Fruit fly (Drosophila melanogaster) whole organism, embryonic: ENCODE data around the gene CG5928.

Experiments used
- B-H1 ChIP-seq: fragments of 200-800 bp; sonication (Bioruptor generic); IDR thresholded peaks from 3 replicates; pipeline ENCODE4 v1.3.6; 2022; ENCODE audit warnings: missing biosample characterization, missing genetic modification characterization
- B-H2 ChIP-seq: fragments of 200-800 bp; sonication (Bioruptor generic); optimal IDR thresholded peaks from 2 replicates; lab custom pipeline; 2018; ENCODE audit warnings: missing biosample characterization, mild to moderate bottlenecking, missing genetic modification characterization
- Bgb ChIP-seq: fragments of 200-800 bp; sonication (Bioruptor generic); IDR thresholded peaks from 2 replicates; pipeline ENCODE4 v1.3.6; 2022; ENCODE audit warnings: missing biosample characterization, missing genetic modification characterization; ENCODE audit not compliant: partially characterized antibody
- CG10274 ChIP-seq: fragments of 200-800 bp; sonication (Bioruptor generic); optimal IDR thresholded peaks from 3 replicates; lab custom pipeline; 2017; ENCODE audit warnings: missing biosample characterization, mild to moderate bottlenecking, missing genetic modification characterization
- CG10654 ChIP-seq: fragments of 200-800 bp; sonication (Bioruptor generic); optimal IDR thresholded peaks from 2 replicates; lab custom pipeline; 2016; ENCODE audit warnings: missing biosample characterization, missing genetic modification characterization
- CG11093 ChIP-seq: fragments of 200-800 bp; sonication (Bioruptor generic); IDR thresholded peaks from 3 replicates; pipeline ENCODE4 v1.3.6; 2022; ENCODE audit warnings: missing biosample characterization, missing genetic modification characterization
- CG11723 ChIP-seq: fragments of 200-800 bp; sonication (Bioruptor generic); optimal IDR thresholded peaks from 2 replicates; lab custom pipeline; 2017; ENCODE audit warnings: missing biosample characterization, mild to moderate bottlenecking, missing genetic modification characterization
- CG12236 ChIP-seq: fragments of 200-800 bp; sonication (Bioruptor generic); optimal IDR thresholded peaks from 2 replicates; lab custom pipeline; 2016; ENCODE audit warnings: missing biosample characterization, missing genetic modification characterization
- CG17186 ChIP-seq: fragments of 200-800 bp; sonication (Bioruptor generic); optimal IDR thresholded peaks from 3 replicates; lab custom pipeline; 2017; ENCODE audit warnings: missing biosample characterization, missing genetic modification reagents, missing genetic modification characterization
- CG30431 ChIP-seq: fragments of 200-800 bp; sonication (Bioruptor generic); optimal IDR thresholded peaks from 2 replicates; lab custom pipeline; 2017; ENCODE audit warnings: missing biosample characterization, missing genetic modification characterization
- CG34422 ChIP-seq: fragments of 200-800 bp; sonication (Bioruptor generic); IDR thresholded peaks from 3 replicates; pipeline ENCODE4 v1.3.6; 2022; ENCODE audit warnings: missing biosample characterization, missing genetic modification characterization
- CG3847 ChIP-seq: fragments of 200-800 bp; sonication (Bioruptor generic); IDR thresholded peaks from 2 replicates; pipeline ENCODE4 v1.3.6; 2022; ENCODE audit warnings: missing biosample characterization, missing genetic modification characterization
- CG4404 ChIP-seq: fragments of 200-800 bp; sonication (Bioruptor generic); IDR thresholded peaks from 2 replicates; pipeline ENCODE4 v1.3.6; 2022; ENCODE audit warnings: missing biosample characterization, missing genetic modification characterization
- CG4424 ChIP-seq: fragments of 200-800 bp; sonication (Bioruptor generic); optimal IDR thresholded peaks from 3 replicates; lab custom pipeline; 2016; ENCODE audit warnings: missing biosample characterization, missing genetic modification characterization
- CG6689 ChIP-seq: fragments of 200-800 bp; sonication (Bioruptor generic); IDR thresholded peaks from 2 replicates; pipeline ENCODE4 v1.3.6; 2022; ENCODE audit warnings: missing biosample characterization, missing genetic modification characterization
- CG6854 ChIP-seq: fragments of 200-800 bp; sonication (Bioruptor generic); optimal IDR thresholded peaks from 3 replicates; lab custom pipeline; 2017; ENCODE audit warnings: missing biosample characterization, mild to moderate bottlenecking, missing genetic modification characterization
- CG7786 ChIP-seq: fragments of 200-800 bp; sonication (Bioruptor generic); optimal IDR thresholded peaks from 2 replicates; lab custom pipeline; 2016; ENCODE audit warnings: missing biosample characterization, missing genetic modification characterization
- CG7963 ChIP-seq: fragments of 200-800 bp; sonication (Bioruptor generic); IDR thresholded peaks from 3 replicates; pipeline ENCODE4 v1.3.6; 2022; ENCODE audit warnings: missing biosample characterization, missing genetic modification characterization; ENCODE audit not compliant: partially characterized antibody
- CG9876 ChIP-seq: fragments of 200-800 bp; sonication (Bioruptor generic); optimal IDR thresholded peaks from 2 replicates; lab custom pipeline; 2016; ENCODE audit warnings: missing biosample characterization, missing genetic modification characterization
- CHES-1-like ChIP-seq: fragments of 200-800 bp; sonication (Bioruptor generic); optimal IDR thresholded peaks from 2 replicates; lab custom pipeline; 2016; ENCODE audit warnings: missing biosample characterization, missing genetic modification characterization
- Dll ChIP-seq: fragments of 200-800 bp; sonication (Bioruptor generic); IDR thresholded peaks from 4 replicates; pipeline ENCODE4 v1.3.6; 2022; ENCODE audit warnings: missing biosample characterization, missing genetic modification characterization; ENCODE audit not compliant: partially characterized antibody
- Gsc ChIP-seq: fragments of 200-800 bp; sonication (Bioruptor generic); IDR thresholded peaks from 2 replicates; pipeline ENCODE4 v1.3.6; 2022; ENCODE audit warnings: missing biosample characterization, missing genetic modification characterization
- Hey ChIP-seq: fragments of 200-800 bp; sonication (Bioruptor generic); optimal IDR thresholded peaks from 3 replicates; lab custom pipeline; 2018; ENCODE audit warnings: missing biosample characterization, mild to moderate bottlenecking, missing genetic modification characterization
- Hmr ChIP-seq: fragments of 200-800 bp; sonication (Bioruptor generic); optimal IDR thresholded peaks from 3 replicates; lab custom pipeline; 2017; ENCODE audit warnings: mild to moderate bottlenecking, missing biosample characterization, missing genetic modification reagents, missing genetic modification characterization
- Kr ChIP-seq: fragments of 200-800 bp; sonication (Bioruptor generic); optimal IDR thresholded peaks from 2 replicates; lab custom pipeline; 2017; ENCODE audit warnings: missing biosample characterization, mild to moderate bottlenecking, missing genetic modification characterization
- NC2β ChIP-seq: fragments of 200-800 bp; sonication (Bioruptor generic); optimal IDR thresholded peaks from 2 replicates; lab custom pipeline; 2016; ENCODE audit warnings: missing biosample characterization, missing genetic modification characterization
- NFAT ChIP-seq: fragments of 200-800 bp; sonication (Bioruptor generic); IDR thresholded peaks from 2 replicates; pipeline ENCODE4 v1.3.6; 2022; ENCODE audit warnings: missing biosample characterization, missing genetic modification characterization
- Nf-YB ChIP-seq: fragments of 200-800 bp; sonication (Bioruptor generic); optimal IDR thresholded peaks from 3 replicates; lab custom pipeline; 2019; ENCODE audit warnings: missing biosample characterization, mild to moderate bottlenecking, missing genetic modification characterization, moderate library complexity
- Opbp ChIP-seq: fragments of 200-800 bp; sonication (Bioruptor generic); IDR thresholded peaks from 3 replicates; pipeline ENCODE4 v1.3.6; 2022; ENCODE audit warnings: missing biosample characterization, missing genetic modification characterization; ENCODE audit not compliant: partially characterized antibody
- Rfx ChIP-seq: fragments of 200-800 bp; sonication (Bioruptor generic); IDR thresholded peaks from 2 replicates; pipeline ENCODE4 v1.3.6; 2022; ENCODE audit warnings: missing biosample characterization, missing genetic modification characterization
- Xbp1 ChIP-seq: fragments of 200-800 bp; sonication (Bioruptor generic); optimal IDR thresholded peaks from 3 replicates; lab custom pipeline; 2016; ENCODE audit warnings: missing biosample characterization, mild to moderate bottlenecking, missing genetic modification characterization
- ara ChIP-seq: fragments of 200-800 bp; sonication (Bioruptor generic); IDR thresholded peaks from 2 replicates; pipeline ENCODE4 v1.3.6; 2022; ENCODE audit warnings: missing biosample characterization, missing genetic modification characterization
- ash1 ChIP-seq: fragments of 200-800 bp; sonication (Bioruptor generic); optimal IDR thresholded peaks from 2 replicates; lab custom pipeline; 2018; ENCODE audit warnings: missing biosample characterization, mild to moderate bottlenecking, missing genetic modification characterization
- bigmax ChIP-seq: fragments of 200-800 bp; sonication (Bioruptor generic); optimal IDR thresholded peaks from 2 replicates; lab custom pipeline; 2018; ENCODE audit warnings: missing biosample characterization, mild to moderate bottlenecking, missing genetic modification characterization
- en ChIP-seq: fragments of 200-800 bp; sonication (Bioruptor generic); optimal IDR thresholded peaks from 2 replicates; lab custom pipeline; 2016; ENCODE audit warnings: missing biosample characterization, missing genetic modification characterization
- ftz-f1 ChIP-seq: fragments of 200-800 bp; sonication (Bioruptor generic); optimal IDR thresholded peaks from 2 replicates; lab custom pipeline; 2016; ENCODE audit warnings: missing biosample characterization, missing genetic modification characterization
- ham ChIP-seq: fragments of 200-800 bp; sonication (Bioruptor generic); IDR thresholded peaks from 2 replicates; pipeline ENCODE4 v1.3.6; 2022; ENCODE audit warnings: missing biosample characterization, missing genetic modification characterization
- hkb ChIP-seq, 2 experiments: fragments of 200-800 bp in 1 of 2; fragments of >200 bp in 1 of 2; sonication (Bioruptor generic) in 1 of 2; IDR thresholded peaks in 1 of 2; optimal IDR thresholded peaks in 1 of 2; 2 replicates each; pipeline versions ENCODE4 v1.3.6 to Lab custom; 2017 to 2022; ENCODE audit warnings: missing biosample characterization in 1 of 2, missing genetic modification characterization in 1 of 2
- knrl ChIP-seq: fragments of 200-800 bp; sonication (Bioruptor generic); IDR thresholded peaks from 3 replicates; pipeline ENCODE4 v1.3.6; 2022; ENCODE audit warnings: missing biosample characterization, missing genetic modification characterization; ENCODE audit not compliant: partially characterized antibody
- lab ChIP-seq: fragments of 200-800 bp; sonication (Bioruptor generic); optimal IDR thresholded peaks from 3 replicates; lab custom pipeline; 2017; ENCODE audit warnings: missing biosample characterization, missing genetic modification characterization, mild to moderate bottlenecking, moderate library complexity, missing genetic modification reagents
- nerfin-2 ChIP-seq: fragments of 200-800 bp; sonication (Bioruptor generic); IDR thresholded peaks from 2 replicates; pipeline ENCODE4 v1.3.6; 2022; ENCODE audit warnings: missing biosample characterization, missing genetic modification characterization; ENCODE audit not compliant: partially characterized antibody
- phol ChIP-seq: fragments of 200-800 bp; sonication (Bioruptor generic); optimal IDR thresholded peaks from 3 replicates; lab custom pipeline; 2018; ENCODE audit warnings: missing biosample characterization, mild to moderate bottlenecking, missing genetic modification characterization, moderate library complexity
- ro ChIP-seq: fragments of 200-800 bp; sonication (Bioruptor generic); IDR thresholded peaks from 2 replicates; pipeline ENCODE4 v1.3.6; 2022; ENCODE audit warnings: missing biosample characterization, missing genetic modification characterization
- sob ChIP-seq: fragments of 200-800 bp; sonication (Bioruptor generic); IDR thresholded peaks from 2 replicates; pipeline ENCODE4 v1.3.6; 2022; ENCODE audit warnings: missing biosample characterization, missing genetic modification characterization
- stwl ChIP-seq: fragments of 200-800 bp; sonication (Bioruptor generic); optimal IDR thresholded peaks from 3 replicates; lab custom pipeline; 2018; ENCODE audit warnings: missing biosample characterization, mild to moderate bottlenecking, missing genetic modification characterization, moderate library complexity
- unc-4 ChIP-seq: fragments of 200-800 bp; sonication (Bioruptor generic); IDR thresholded peaks from 2 replicates; pipeline ENCODE4 v1.3.6; 2022; ENCODE audit warnings: missing biosample characterization, missing genetic modification characterization; ENCODE audit not compliant: partially characterized antibody
- vnd ChIP-seq: fragments of 200-800 bp; sonication (Bioruptor generic); IDR thresholded peaks from 3 replicates; pipeline ENCODE4 v1.3.6; 2022; ENCODE audit warnings: missing biosample characterization, missing genetic modification characterization; ENCODE audit not compliant: partially characterized antibody
- z ChIP-seq: fragments of 200-800 bp; sonication (Bioruptor generic); IDR thresholded peaks from 3 replicates; pipeline ENCODE4 v1.3.6; 2022; ENCODE audit warnings: missing biosample characterization, missing genetic modification characterization

Gene CG5928

dm6 chrX:6037180-6037946, 30.4 kb upstream of the CG5928 start, which contains the start of the genes rux and MCTS1 (continued):
- no peak for TF ChIP-seq hkb (optimal IDR thresholded peaks at IDR 0.05; lab: Kevin White, UChicago)
- TF ChIP-seq hkb (GFP tag; IDR thresholded peaks at IDR 0.05; lab: Robert Waterston, UW) = no peak
- TF ChIP-seq phol (tag; lab: Kevin White, UChicago) = peak; percentile 59
- peak; percentile 23 for TF ChIP-seq CG7786
- TF ChIP-seq CG11723 (GFP tag; lab: Kevin White, UChicago) = no peak
- TF ChIP-seq CG10654 = no peak
- TF ChIP-seq Gsc (GFP tag; lab: Robert Waterston, UW) = no peak
- no peak for TF ChIP-seq CG30431 (GFP tag; lab: Kevin White, UChicago)
- no peak for TF ChIP-seq CG6854 (GFP tag; lab: Kevin White, UChicago)
- peak; percentile 17 for TF ChIP-seq CG4424 (GFP tag; lab: Kevin White, UChicago)
- TF ChIP-seq en (GFP tag; lab: Kevin White, UChicago) = no peak
- TF ChIP-seq CG10274 (GFP tag; lab: Kevin White, UChicago) = no peak
- peak; percentile 56 for TF ChIP-seq Rfx (GFP tag; lab: Robert Waterston, UW)
- peak; percentile 90 for TF ChIP-seq Opbp (GFP tag; lab: Robert Waterston, UW)
- TF ChIP-seq nerfin-2 = peak; percentile 92
- TF ChIP-seq lab (GFP tag; lab: Kevin White, UChicago) = peak; percentile 10
- peak; percentile 89 for TF ChIP-seq CG7963 (GFP tag; lab: Robert Waterston, UW)
- no peak for TF ChIP-seq CG12236 (GFP tag; lab: Kevin White, UChicago)
- TF ChIP-seq stwl (tag; lab: Kevin White, UChicago) = peak; percentile 51
- TF ChIP-seq knrl (GFP tag; lab: Robert Waterston, UW) = peak; percentile 94
- TF ChIP-seq CG11093 = no peak; the same call in 2 of the 3 replicates
- TF ChIP-seq CG3847 (GFP tag; lab: Robert Waterston, UW) = peak; percentile 71
- TF ChIP-seq ara (GFP tag; lab: Robert Waterston, UW) = 0 out of 2 replicates have a peak, but pooled peaks have one; percentile 33
- TF ChIP-seq CG17186 (GFP tag; lab: Kevin White, UChicago) = peak; percentile 42
- peak; percentile 32 for TF ChIP-seq CHES-1-like (GFP tag; lab: Kevin White, UChicago)
- no peak for TF ChIP-seq z
- TF ChIP-seq Hey = no peak
- TF ChIP-seq Bgb (GFP tag; lab: Robert Waterston, UW) = peak; percentile 89
- peak; percentile 38 for TF ChIP-seq B-H2 (GFP tag; lab: Kevin White, UChicago)
- peak; percentile 35 for TF ChIP-seq NC2β
- TF ChIP-seq Hmr (GFP tag; lab: Kevin White, UChicago) = peak; percentile 9
- peak; percentile 82 for TF ChIP-seq unc-4 (GFP tag; lab: Robert Waterston, UW)
- TF ChIP-seq CG9876 (GFP tag; lab: Kevin White, UChicago) = no peak
- peak; percentile 97 for TF ChIP-seq Dll (GFP tag; lab: Robert Waterston, UW)
- TF ChIP-seq bigmax (GFP tag; lab: Kevin White, UChicago) = no peak
- TF ChIP-seq B-H1 = no peak
- peak; percentile 51; the same call in 1 of the 2 replicates for TF ChIP-seq sob (GFP tag; lab: Robert Waterston, UW)
- TF ChIP-seq Kr (GFP tag; lab: Kevin White, UChicago) = no peak
- no peak for TF ChIP-seq CG6689 (GFP tag; lab: Robert Waterston, UW)
- peak; percentile 19 for TF ChIP-seq Xbp1
- no peak for TF ChIP-seq ash1 (GFP tag; lab: Kevin White, UChicago)
- peak; percentile 18; the same call in 1 of the 3 replicates for TF ChIP-seq CG34422 (GFP tag; lab: Robert Waterston, UW)
- peak; percentile 65 for TF ChIP-seq NFAT (GFP tag; lab: Robert Waterston, UW)
- peak; percentile 37 for TF ChIP-seq CG4404 (GFP tag; lab: Robert Waterston, UW)
- no peak for TF ChIP-seq ham (GFP tag; lab: Robert Waterston, UW)
- TF ChIP-seq vnd = peak; percentile 92
- TF ChIP-seq ro = no peak
- TF ChIP-seq Nf-YB (GFP tag; lab: Kevin White, UChicago) = no peak
- TF ChIP-seq ftz-f1 (GFP tag; lab: Kevin White, UChicago) = no peak
